Fruit fly (Drosophila melanogaster) whole organism, embryonic: ENCODE data around the gene CG31344.

ENCODE experiments used
- Ada2b ChIP-seq: fragments of 200-800 bp; sonication (Bioruptor generic); IDR thresholded peaks from 2 replicates; pipeline ENCODE4 v1.3.6; 2022; ENCODE audit warnings: missing biosample characterization, missing genetic modification characterization
- Bteb2 ChIP-seq: fragments of 200-800 bp; sonication (Bioruptor generic); optimal IDR thresholded peaks from 2 replicates; lab custom pipeline; 2016; ENCODE audit warnings: missing biosample characterization, missing genetic modification characterization
- CG10321 ChIP-seq: fragments of 200-800 bp; sonication (Bioruptor generic); IDR thresholded peaks from 2 replicates; pipeline ENCODE4 v1.3.6; 2022; ENCODE audit warnings: missing biosample characterization, missing genetic modification characterization
- CG10366 ChIP-seq: fragments of 200-800 bp; sonication (Bioruptor generic); IDR thresholded peaks from 2 replicates; pipeline ENCODE4 v1.3.6; 2022; ENCODE audit warnings: missing biosample characterization, missing genetic modification characterization
- CG11093 ChIP-seq: fragments of 200-800 bp; sonication (Bioruptor generic); IDR thresholded peaks from 3 replicates; pipeline ENCODE4 v1.3.6; 2022; ENCODE audit warnings: missing biosample characterization, missing genetic modification characterization
- CG11247 ChIP-seq: fragments of 200-800 bp; sonication (Bioruptor generic); IDR thresholded peaks from 2 replicates; pipeline ENCODE4 v1.3.6; 2022; ENCODE audit warnings: missing biosample characterization, missing genetic modification characterization
- CG14965 ChIP-seq: fragments of 200-800 bp; sonication (Bioruptor generic); optimal IDR thresholded peaks from 2 replicates; lab custom pipeline; 2016; ENCODE audit warnings: missing biosample characterization, missing genetic modification characterization, borderline replicate concordance
- CG15269 ChIP-seq: fragments of 200-800 bp; sonication (Bioruptor generic); optimal IDR thresholded peaks from 2 replicates; lab custom pipeline; 2018; ENCODE audit warnings: missing biosample characterization, mild to moderate bottlenecking, missing genetic modification characterization, moderate library complexity
- CG1832 ChIP-seq: fragments of 200-800 bp; sonication (Bioruptor generic); optimal IDR thresholded peaks from 2 replicates; lab custom pipeline; 2017; ENCODE audit warnings: missing biosample characterization, mild to moderate bottlenecking, missing genetic modification characterization, inconsistent platforms
- CG18619 ChIP-seq: fragments of 200-800 bp; sonication (Bioruptor generic); optimal IDR thresholded peaks from 3 replicates; lab custom pipeline; 2017; ENCODE audit warnings: missing biosample characterization, mild to moderate bottlenecking, missing genetic modification characterization
- CG31441 ChIP-seq: fragments of 200-800 bp; sonication (Bioruptor generic); IDR thresholded peaks from 2 replicates; pipeline ENCODE4 v1.3.6; 2022; ENCODE audit warnings: missing biosample characterization, missing genetic modification characterization
- CG32772 ChIP-seq: fragments of 200-800 bp; sonication (Bioruptor generic); IDR thresholded peaks from 2 replicates; pipeline ENCODE4 v1.3.6; 2022; ENCODE audit warnings: missing biosample characterization, missing genetic modification characterization
- CG4424 ChIP-seq: fragments of 200-800 bp; sonication (Bioruptor generic); optimal IDR thresholded peaks from 3 replicates; lab custom pipeline; 2016; ENCODE audit warnings: missing biosample characterization, missing genetic modification characterization
- CG4854 ChIP-seq: fragments of 200-800 bp; sonication (Bioruptor generic); optimal IDR thresholded peaks from 2 replicates; lab custom pipeline; 2016; ENCODE audit warnings: missing biosample characterization, missing genetic modification characterization, inconsistent platforms
- CG5245 ChIP-seq: fragments of 200-800 bp; sonication (Bioruptor generic); optimal IDR thresholded peaks from 3 replicates; lab custom pipeline; 2016; ENCODE audit warnings: missing biosample characterization, missing genetic modification characterization
- CG6654 ChIP-seq: fragments of 200-800 bp; sonication (Bioruptor generic); optimal IDR thresholded peaks from 2 replicates; lab custom pipeline; 2017; ENCODE audit warnings: missing biosample characterization, mild to moderate bottlenecking, missing genetic modification characterization
- CG8281 ChIP-seq: fragments of 200-800 bp; sonication (Bioruptor generic); optimal IDR thresholded peaks from 2 replicates; lab custom pipeline; 2018; ENCODE audit warnings: missing biosample characterization, mild to moderate bottlenecking, missing genetic modification characterization, moderate library complexity
- CG8359 ChIP-seq: fragments of 200-800 bp; sonication (Bioruptor generic); optimal IDR thresholded peaks from 2 replicates; lab custom pipeline; 2017; ENCODE audit warnings: missing biosample characterization, mild to moderate bottlenecking, missing genetic modification characterization, borderline replicate concordance
- CG8944 ChIP-seq: fragments of 200-800 bp; sonication (Bioruptor generic); optimal IDR thresholded peaks from 3 replicates; lab custom pipeline; 2016; ENCODE audit warnings: missing biosample characterization, missing genetic modification characterization
- CG9437 ChIP-seq: fragments of 200-800 bp; sonication (Bioruptor generic); optimal IDR thresholded peaks from 2 replicates; lab custom pipeline; 2018; ENCODE audit warnings: missing biosample characterization, mild to moderate bottlenecking, missing genetic modification characterization
- D ChIP-seq, 2 experiments: fragments of 200-800 bp in 1 of 2; fragments of >200 bp in 1 of 2; sonication (Bioruptor generic) in 1 of 2; optimal IDR thresholded peaks; 2 replicates in 1 of 2; 3 replicates in 1 of 2; lab custom pipeline; 2017; ENCODE audit warnings: mild to moderate bottlenecking in 1 of 2, missing biosample characterization in 1 of 2, missing genetic modification characterization in 1 of 2, missing genetic modification reagents in 1 of 2
- Hey ChIP-seq: fragments of 200-800 bp; sonication (Bioruptor generic); optimal IDR thresholded peaks from 3 replicates; lab custom pipeline; 2018; ENCODE audit warnings: missing biosample characterization, mild to moderate bottlenecking, missing genetic modification characterization
- Opbp ChIP-seq: fragments of 200-800 bp; sonication (Bioruptor generic); IDR thresholded peaks from 3 replicates; pipeline ENCODE4 v1.3.6; 2022; ENCODE audit warnings: missing biosample characterization, missing genetic modification characterization; ENCODE audit not compliant: partially characterized antibody
- Sox100B ChIP-seq: fragments of 200-800 bp; sonication (Bioruptor generic); optimal IDR thresholded peaks from 3 replicates; lab custom pipeline; 2018; ENCODE audit warnings: missing biosample characterization, mild to moderate bottlenecking, missing genetic modification characterization
- TFAM ChIP-seq: fragments of 200-800 bp; sonication (Bioruptor generic); optimal IDR thresholded peaks from 2 replicates; lab custom pipeline; 2017; ENCODE audit warnings: missing biosample characterization, missing genetic modification characterization, inconsistent platforms
- Vsx1 ChIP-seq: fragments of 200-800 bp; sonication (Bioruptor generic); optimal IDR thresholded peaks from 2 replicates; lab custom pipeline; 2017; ENCODE audit warnings: missing biosample characterization, mild to moderate bottlenecking, missing genetic modification characterization, missing genetic modification reagents
- Xbp1 ChIP-seq: fragments of 200-800 bp; sonication (Bioruptor generic); optimal IDR thresholded peaks from 3 replicates; lab custom pipeline; 2016; ENCODE audit warnings: missing biosample characterization, mild to moderate bottlenecking, missing genetic modification characterization
- az2 ChIP-seq: fragments of 200-800 bp; sonication (Bioruptor generic); optimal IDR thresholded peaks from 3 replicates; lab custom pipeline; 2016; ENCODE audit warnings: missing biosample characterization, missing genetic modification characterization
- cas ChIP-seq: fragments of 200-800 bp; sonication (Bioruptor generic); IDR thresholded peaks from 2 replicates; pipeline ENCODE4 v1.3.6; 2022; ENCODE audit warnings: missing biosample characterization, missing genetic modification characterization
- chm ChIP-seq: fragments of 200-800 bp; sonication (Bioruptor generic); IDR thresholded peaks from 2 replicates; pipeline ENCODE4 v1.3.6; 2022; ENCODE audit warnings: missing biosample characterization, missing genetic modification characterization
- da ChIP-seq: fragments of 200-800 bp; sonication (Bioruptor generic); optimal IDR thresholded peaks from 2 replicates; lab custom pipeline; 2016; ENCODE audit warnings: missing biosample characterization, missing genetic modification characterization
- fru ChIP-seq: fragments of >200 bp; optimal IDR thresholded peaks from 2 replicates; lab custom pipeline; 2017
- gcm ChIP-seq: fragments of 200-800 bp; sonication (Bioruptor generic); optimal IDR thresholded peaks from 2 replicates; lab custom pipeline; 2019; ENCODE audit warnings: missing biosample characterization, mild to moderate bottlenecking, missing genetic modification characterization, moderate library complexity
- her ChIP-seq: fragments of 200-800 bp; sonication (Bioruptor generic); optimal IDR thresholded peaks from 2 replicates; lab custom pipeline; 2016; ENCODE audit warnings: missing biosample characterization, missing genetic modification characterization
- insv ChIP-seq, 2 experiments: fragments of 200-800 bp; sonication (Bioruptor generic); optimal IDR thresholded peaks; 3 replicates each; lab custom pipeline; 2016 to 2018; ENCODE audit warnings: missing biosample characterization in 2 of 2, missing genetic modification characterization in 2 of 2
- jing ChIP-seq: fragments of 200-800 bp; sonication (Bioruptor generic); optimal IDR thresholded peaks from 2 replicates; lab custom pipeline; 2018; ENCODE audit warnings: missing biosample characterization, mild to moderate bottlenecking, missing genetic modification characterization
- ken ChIP-seq: fragments of 200-800 bp; sonication (Bioruptor generic); IDR thresholded peaks from 3 replicates; pipeline ENCODE4 v1.3.6; 2022; ENCODE audit warnings: missing biosample characterization, missing genetic modification characterization
- lmd ChIP-seq: fragments of 200-800 bp; sonication (Bioruptor generic); IDR thresholded peaks from 2 replicates; pipeline ENCODE4 v1.3.6; 2022; ENCODE audit warnings: missing biosample characterization, missing genetic modification characterization
- nerfin-2 ChIP-seq: fragments of 200-800 bp; sonication (Bioruptor generic); IDR thresholded peaks from 2 replicates; pipeline ENCODE4 v1.3.6; 2022; ENCODE audit warnings: missing biosample characterization, missing genetic modification characterization; ENCODE audit not compliant: partially characterized antibody
- nmo ChIP-seq: fragments of 200-800 bp; sonication (Bioruptor generic); optimal IDR thresholded peaks from 2 replicates; lab custom pipeline; 2018; ENCODE audit warnings: missing biosample characterization, mild to moderate bottlenecking, missing genetic modification characterization, moderate library complexity
- rib ChIP-seq: fragments of 200-800 bp; sonication (Bioruptor generic); IDR thresholded peaks from 2 replicates; pipeline ENCODE4 v1.3.6; 2022; ENCODE audit warnings: missing biosample characterization, missing genetic modification characterization
- ro ChIP-seq: fragments of 200-800 bp; sonication (Bioruptor generic); IDR thresholded peaks from 2 replicates; pipeline ENCODE4 v1.3.6; 2022; ENCODE audit warnings: missing biosample characterization, missing genetic modification characterization
- scrt ChIP-seq: fragments of 200-800 bp; sonication (Bioruptor generic); optimal IDR thresholded peaks from 2 replicates; lab custom pipeline; 2018; ENCODE audit warnings: missing biosample characterization, mild to moderate bottlenecking, missing genetic modification characterization, moderate library complexity
- sens ChIP-seq: fragments of 200-800 bp; sonication (Bioruptor generic); peaks from one replicate; lab custom pipeline; 2016; ENCODE audit warnings: missing biosample characterization, missing genetic modification characterization
- stwl ChIP-seq: fragments of 200-800 bp; sonication (Bioruptor generic); optimal IDR thresholded peaks from 3 replicates; lab custom pipeline; 2018; ENCODE audit warnings: missing biosample characterization, mild to moderate bottlenecking, missing genetic modification characterization, moderate library complexity
- tll ChIP-seq, 2 experiments: fragments of 200-800 bp in 1 of 2; fragments of >200 bp in 1 of 2; sonication (Bioruptor generic) in 1 of 2; optimal IDR thresholded peaks; 2 replicates each; lab custom pipeline; 2017 to 2019; ENCODE audit warnings: missing biosample characterization in 2 of 2, missing genetic modification characterization in 2 of 2, mild to moderate bottlenecking in 1 of 2, moderate library complexity in 1 of 2
- tup ChIP-seq: fragments of 200-800 bp; sonication (Bioruptor generic); optimal IDR thresholded peaks from 2 replicates; lab custom pipeline; 2016; ENCODE audit warnings: missing biosample characterization, mild to moderate bottlenecking, missing genetic modification characterization, moderate library complexity
- wdn ChIP-seq: fragments of 200-800 bp; sonication (Bioruptor generic); IDR thresholded peaks from 2 replicates; pipeline ENCODE4 v1.3.6; 2022; ENCODE audit warnings: missing biosample characterization, missing genetic modification characterization

CG31344 gene

DNA sequence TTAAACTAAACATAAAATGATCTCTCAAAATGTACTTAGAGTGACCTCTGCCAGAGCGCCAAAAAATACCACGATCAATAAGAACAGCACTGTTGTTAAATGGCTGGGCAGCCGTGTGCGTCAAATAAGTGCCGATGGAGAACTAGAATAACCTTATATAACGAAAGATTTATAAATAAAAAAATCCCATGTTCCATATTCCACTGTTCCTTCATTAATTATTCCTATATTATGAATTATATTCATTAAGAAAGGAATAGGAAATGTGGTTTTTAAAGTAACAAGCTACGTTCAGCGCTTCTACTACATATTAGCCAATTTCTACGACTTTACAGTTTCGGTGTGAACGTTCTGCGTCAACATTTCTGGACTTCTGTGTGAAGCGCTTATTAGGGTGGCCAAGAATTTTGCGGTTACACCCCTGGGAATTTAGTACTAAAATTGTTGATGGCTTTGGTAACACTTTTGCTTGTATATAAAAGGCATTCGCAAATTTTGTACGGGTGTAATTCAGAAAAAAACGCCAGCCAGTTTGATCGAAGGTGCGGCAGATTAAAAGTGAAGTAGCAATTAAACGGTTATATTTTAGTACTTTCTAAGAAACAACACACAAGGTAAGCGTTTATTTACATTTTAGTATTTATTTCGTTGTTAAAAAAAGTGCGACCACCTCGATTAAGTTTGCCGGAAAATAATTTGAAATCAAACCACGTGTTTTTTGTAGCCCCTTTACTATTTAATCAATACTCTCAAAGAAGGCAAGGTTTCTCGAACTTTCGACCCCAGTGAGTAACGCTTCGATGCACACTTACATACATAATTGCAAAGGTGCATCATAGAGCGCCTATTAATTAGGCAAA lies 17.3 kb upstream of the CG31344 start, which contains the start of the genes tefu and Hsc70-4 (continued):
- TF ChIP-seq fru (no peak), CG11247 (peak; percentile 48; the same call in 1 of the 2 replicates), Opbp (peak; percentile 43; the same call in 2 of the 3 replicates), tup (GFP tag; lab: Kevin White, UChicago) (peak; percentile 50), CG15269 (tag; lab: Kevin White, UChicago) (peak; percentile 0), CG8281 (tag; lab: Kevin White, UChicago) (peak; percentile 31), CG8359 (GFP tag; lab: Kevin White, UChicago) (peak; percentile 26), stwl (tag; lab: Kevin White, UChicago) (peak; percentile 70), lmd (peak; percentile 86), nmo (peak; percentile 89), her (GFP tag; lab: Kevin White, UChicago) (peak; percentile 28), nerfin-2 (GFP tag; lab: Robert Waterston, UW) (no peak), da (GFP tag; lab: Kevin White, UChicago) (no peak), chm (GFP tag; lab: Robert Waterston, UW) (no peak), sens (GFP tag; lab: Kevin White, UChicago) (peak; percentile 86), insv (GFP tag; optimal IDR thresholded peaks at IDR 0.05; lab: Kevin White, UChicago) (peak in 1 of 2 experiments; percentile 30), cas (GFP tag; lab: Robert Waterston, UW) (no peak; the same call in 1 of the 2 replicates), CG32772 (GFP tag; lab: Robert Waterston, UW) (peak; percentile 76), TFAM (no peak), CG8944 (GFP tag; lab: Kevin White, UChicago) (peak; percentile 48), wdn (GFP tag; lab: Robert Waterston, UW) (peak; percentile 62; the same call in 1 of the 2 replicates), CG9437 (peak; percentile 51), CG10366 (peak; percentile 74), jing (GFP tag; lab: Kevin White, UChicago) (peak; percentile 45), az2 (peak; percentile 65), rib (GFP tag; lab: Robert Waterston, UW) (peak; percentile 81; the same call in 1 of the 2 replicates), ro (GFP tag; lab: Robert Waterston, UW) (peak; percentile 66; the same call in 1 of the 2 replicates), Hey (tag; lab: Kevin White, UChicago) (no peak), Sox100B (peak; percentile 18), Xbp1 (GFP tag; lab: Kevin White, UChicago) (peak; percentile 90), Ada2b (GFP tag; lab: Robert Waterston, UW) (peak; percentile 75), CG14965 (GFP tag; lab: Kevin White, UChicago) (no peak), scrt (GFP tag; lab: Kevin White, UChicago) (peak; percentile 30), Bteb2 (GFP tag; lab: Kevin White, UChicago) (peak; percentile 61), ken (GFP tag; lab: Robert Waterston, UW) (peak; percentile 81), CG5245 (GFP tag; lab: Kevin White, UChicago) (peak; percentile 46), CG31441 (GFP tag; lab: Robert Waterston, UW) (peak; percentile 12), CG6654 (GFP tag; lab: Kevin White, UChicago) (peak; percentile 56), D (optimal IDR thresholded peaks at IDR 0.05; lab: Kevin White, UChicago) (no peak), D (GFP tag; optimal IDR thresholded peaks at IDR 0.05; lab: Kevin White, UChicago) (peak; percentile 34), Vsx1 (no peak), tll (GFP tag; optimal IDR thresholded peaks at IDR 0.05; lab: Kevin White, UChicago) (peak; percentile 14 to 93), CG1832 (GFP tag; lab: Kevin White, UChicago) (no peak), CG18619 (peak; percentile 76), CG11093 (peak; percentile 85), CG4424 (peak; percentile 82), CG10321 (GFP tag; lab: Robert Waterston, UW) (0 out of 2 replicates have a peak, but pooled peaks have one; percentile 49), gcm (no peak), CG4854 (GFP tag; lab: Kevin White, UChicago) (peak; percentile 53)
